Worm (Caenorhabditis elegans) whole organism, L4/young adult: ENCODE data around the gene nspc-20.

ENCODE experiments used
- W03F9.2 ChIP-seq: fragments of 150-350 bp; optimal IDR thresholded peaks from 2 replicates; lab custom pipeline; 2014; ENCODE audit warnings: missing biosample characterization, missing genetic modification characterization
- dao-5 ChIP-seq: sonication (generic microtip); optimal IDR thresholded peaks from 2 replicates; lab custom pipeline; 2016; ENCODE audit warnings: missing genotype, missing genetic modification characterization, moderate library complexity, missing compliant biosample characterization
- him-1 ChIP-seq: sonication (generic microtip); optimal IDR thresholded peaks from 2 replicates; lab custom pipeline; 2016; ENCODE audit warnings: missing genotype, missing genetic modification reagents, missing genetic modification characterization, missing compliant biosample characterization

DNA sequence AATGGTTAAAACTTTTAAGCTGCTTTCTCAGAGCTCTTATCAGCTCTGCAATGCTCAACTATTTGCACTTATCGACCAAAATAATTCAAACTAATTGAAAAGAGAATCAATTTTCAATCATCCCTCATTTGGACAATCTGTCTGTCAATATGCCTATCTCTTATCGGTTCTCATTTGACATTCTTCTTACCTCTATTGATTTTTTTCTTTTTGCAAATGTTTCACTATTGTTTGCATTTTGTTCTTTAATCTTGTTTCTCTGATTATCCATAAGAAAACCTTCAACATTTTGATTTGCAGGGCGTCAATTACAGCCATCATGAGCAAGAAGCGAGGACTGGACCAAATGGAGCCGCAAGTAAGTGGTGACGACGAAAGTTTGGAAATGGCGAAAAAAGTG is 13.4 kb downstream of the nspc-20 start, which contains the start of gene D1025.10:
- TF ChIP-seq W03F9.2 (tag; lab: Kevin White, UChicago) (no peak), him-1 (tag; lab: Kevin White, UChicago) (no peak), dao-5 (tag; lab: Kevin White, UChicago) (no peak)
